Worm (Caenorhabditis elegans): ENCODE results near the gene allo-1.

allo-1 gene

ce11 chrIV:10714594-10714993 is 17.7 kb upstream of the allo-1 start:
- peak; percentile 7 for TF ChIP-seq pha-4 (tag; optimal IDR thresholded peaks at IDR 0.05)
- TF ChIP-seq ceh-43 (GFP tag; optimal IDR thresholded peaks at IDR 0.05) = no peak
- peak; percentile 29 for TF ChIP-seq nhr-2 (tag; optimal IDR thresholded peaks at IDR 0.05)

- TF ChIP-seq sem-2 (GFP tag; optimal IDR thresholded peaks at IDR 0.05) (no peak), unc-62 (GFP tag; optimal IDR thresholded peaks at IDR 0.05) (no peak), bed-3 (GFP tag; optimal IDR thresholded peaks at IDR 0.05) (no peak), M03D4.4 (tag; optimal IDR thresholded peaks at IDR 0.05) (no peak), ceh-39 (tag; optimal IDR thresholded peaks at IDR 0.05) (no peak), lin-32 (GFP tag; optimal IDR thresholded peaks at IDR 0.05) (no peak), flh-1 (GFP tag; optimal IDR thresholded peaks at IDR 0.05) (no peak), cnd-1 (tag; optimal IDR thresholded peaks at IDR 0.05) (no peak), unc-39 (tag; optimal IDR thresholded peaks at IDR 0.05) (no peak), nhr-28 (tag; optimal IDR thresholded peaks at IDR 0.05) (no peak), mls-2 (tag; optimal IDR thresholded peaks at IDR 0.05) (no peak), elt-1 (tag; optimal IDR thresholded peaks at IDR 0.05; ENCODE audit: borderline replicate concordance, insufficient read depth) (no peak), lsy-2 (tag; optimal IDR thresholded peaks at IDR 0.05) (no peak), ces-1 (GFP tag; optimal IDR thresholded peaks at IDR 0.05) (no peak), zip-8 (tag; optimal IDR thresholded peaks at IDR 0.05) (no peak), ham-2 (GFP tag; optimal IDR thresholded peaks at IDR 0.05) (no peak), blmp-1 (tag; optimal IDR thresholded peaks at IDR 0.05) (no peak), tbx-8 (GFP tag; optimal IDR thresholded peaks at IDR 0.05) (no peak)
Observed at ce11 chrIV:10711729-10712128, 14.9 kb upstream of the allo-1 start, which contains the start of gene glb-21. Gene glb-21 (minus strand): TSS chrIV:10711794.

- TF ChIP-seq ztf-11 (tag; optimal IDR thresholded peaks at IDR 0.05) (no peak), mls-2 (tag; optimal IDR thresholded peaks at IDR 0.05) (no peak), ceh-83 (GFP tag; optimal IDR thresholded peaks at IDR 0.05) (no peak), unc-39 (tag; optimal IDR thresholded peaks at IDR 0.05) (no peak), sem-2 (GFP tag; optimal IDR thresholded peaks at IDR 0.05) (no peak), flh-1 (GFP tag; optimal IDR thresholded peaks at IDR 0.05) (no peak), lin-13 (tag; optimal IDR thresholded peaks at IDR 0.05) (no peak)
Observed at ce11 chrIV:10706090-10706489, 9.2 kb upstream of the allo-1 start, which contains the start of gene R102.6. Gene R102.6 (minus strand): TSS chrIV:10706190.

DNA sequence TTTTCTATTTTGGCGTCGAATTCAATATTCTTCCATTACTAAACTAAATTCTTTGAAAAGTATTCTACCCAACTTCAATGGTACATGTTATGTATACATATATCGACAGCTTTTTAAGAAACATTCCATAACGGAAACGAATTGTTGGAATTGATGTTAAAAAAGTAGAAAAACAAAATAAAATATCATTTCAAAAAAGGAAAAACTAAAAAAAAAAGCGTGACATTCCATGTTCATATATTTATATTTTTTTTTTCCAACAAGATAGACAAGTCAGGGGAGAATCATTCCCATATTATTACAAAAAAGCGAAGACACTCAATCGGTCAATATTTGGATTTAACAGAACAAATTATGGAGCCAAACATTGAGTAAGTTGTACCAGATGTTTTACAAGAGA is 8.3 kb upstream of the allo-1 start, which contains the start of gene R102.10:
R102.10 (plus strand) TSS at position 301 of the 400 bp plus-strand sequence.
- TF ChIP-seq unc-62 (GFP tag; optimal IDR thresholded peaks at IDR 0.05) = no peak
- no peak for TF ChIP-seq pha-4 (tag; optimal IDR thresholded peaks at IDR 0.05)
- TF ChIP-seq lin-13 (tag; optimal IDR thresholded peaks at IDR 0.05) = no peak
- no peak for TF ChIP-seq zip-8 (tag; optimal IDR thresholded peaks at IDR 0.05)
- no peak for TF ChIP-seq lsy-2 (tag; optimal IDR thresholded peaks at IDR 0.05)
- TF ChIP-seq flh-1 (GFP tag; optimal IDR thresholded peaks at IDR 0.05) = no peak
- TF ChIP-seq M03D4.4 (tag; optimal IDR thresholded peaks at IDR 0.05) = no peak
- no peak for TF ChIP-seq blmp-1 (tag; optimal IDR thresholded peaks at IDR 0.05)
- no peak for TF ChIP-seq lin-32 (GFP tag; optimal IDR thresholded peaks at IDR 0.05)
- TF ChIP-seq ceh-39 (tag; optimal IDR thresholded peaks at IDR 0.05) = no peak
- no peak for TF ChIP-seq mab-5 (tag; optimal IDR thresholded peaks at IDR 0.05)
- TF ChIP-seq ceh-83 (GFP tag; optimal IDR thresholded peaks at IDR 0.05) = no peak
- no peak for TF ChIP-seq sem-2 (GFP tag; optimal IDR thresholded peaks at IDR 0.05)
- no peak for TF ChIP-seq elt-1 (tag; optimal IDR thresholded peaks at IDR 0.05; ENCODE audit: borderline replicate concordance, insufficient read depth)
- no peak for TF ChIP-seq cnd-1 (tag; optimal IDR thresholded peaks at IDR 0.05)
- no peak for TF ChIP-seq ces-1 (GFP tag; optimal IDR thresholded peaks at IDR 0.05)
- TF ChIP-seq hlh-1 (tag; optimal IDR thresholded peaks at IDR 0.05) = no peak
- TF ChIP-seq nhr-237 (tag; optimal IDR thresholded peaks at IDR 0.05) = no peak
- no peak for TF ChIP-seq snpc-4 (tag; optimal IDR thresholded peaks at IDR 0.05)

- TF ChIP-seq nhr-28 (tag; optimal IDR thresholded peaks at IDR 0.05) (no peak), cnd-1 (tag; optimal IDR thresholded peaks at IDR 0.05) (no peak), ceh-83 (GFP tag; optimal IDR thresholded peaks at IDR 0.05) (no peak), mab-5 (tag; optimal IDR thresholded peaks at IDR 0.05) (no peak), mls-2 (tag; optimal IDR thresholded peaks at IDR 0.05) (no peak), nhr-76 (tag; optimal IDR thresholded peaks at IDR 0.05) (no peak), hlh-1 (tag; optimal IDR thresholded peaks at IDR 0.05) (no peak), nhr-2 (tag; optimal IDR thresholded peaks at IDR 0.05) (no peak), ztf-11 (tag; optimal IDR thresholded peaks at IDR 0.05) (no peak), flh-1 (GFP tag; optimal IDR thresholded peaks at IDR 0.05) (no peak), lin-13 (tag; optimal IDR thresholded peaks at IDR 0.05) (no peak), snpc-4 (tag; optimal IDR thresholded peaks at IDR 0.05) (no peak), unc-62 (GFP tag; optimal IDR thresholded peaks at IDR 0.05) (no peak), blmp-1 (tag; optimal IDR thresholded peaks at IDR 0.05) (no peak)
Observed at ce11 chrIV:10701866-10702458, 5.1 kb upstream of the allo-1 start.

Data from whole organism, mixed stage, embryonic.